Worm (Caenorhabditis elegans) whole organism, L3 larva: ENCODE data around the gene B0393.9.

Experiments
- R02D3.7 ChIP-seq: fragments of 150-350 bp; optimal IDR thresholded peaks from 2 replicates; lab custom pipeline; 2014; ENCODE audit warnings: missing biosample characterization, missing genetic modification characterization
- ceh-16 ChIP-seq: sonication (generic microtip); optimal IDR thresholded peaks from 2 replicates; lab custom pipeline; 2017; ENCODE audit warnings: missing biosample characterization, missing genetic modification characterization
- ceh-82 ChIP-seq: fragments of 150-350 bp; optimal IDR thresholded peaks from 2 replicates; lab custom pipeline; 2014; ENCODE audit warnings: missing biosample characterization, missing genetic modification characterization
- ceh-9 ChIP-seq: sonication (generic microtip); optimal IDR thresholded peaks from 2 replicates; lab custom pipeline; 2018; ENCODE audit warnings: missing biosample characterization, missing genetic modification characterization
- daf-12 ChIP-seq: fragments of 150-350 bp; optimal IDR thresholded peaks from 2 replicates; lab custom pipeline; 2014; ENCODE audit warnings: missing biosample characterization, missing genetic modification reagents, missing genetic modification characterization
- egl-5 ChIP-seq: fragments of 150-350 bp; optimal IDR thresholded peaks from 2 replicates; lab custom pipeline; 2017; ENCODE audit warnings: missing biosample characterization, missing genetic modification reagents, missing genetic modification characterization, inconsistent platforms
- elt-1 ChIP-seq: fragments of 150-350 bp; optimal IDR thresholded peaks from 2 replicates; lab custom pipeline; 2014; ENCODE audit warnings: missing biosample characterization, missing genetic modification characterization
- elt-2 ChIP-seq: sonication (generic microtip); optimal IDR thresholded peaks from 2 replicates; lab custom pipeline; 2016; ENCODE audit warnings: missing genetic modification reagents, mild to moderate bottlenecking, missing genetic modification characterization, missing compliant biosample characterization
- elt-3 ChIP-seq, 3 experiments: fragments of 150-350 bp in 1 of 3; sonication (generic microtip) in 2 of 3; optimal IDR thresholded peaks; 2 replicates in 2 of 3; 4 replicates in 1 of 3; lab custom pipeline; 2014 to 2017; ENCODE audit warnings: missing biosample characterization in 3 of 3, missing genetic modification characterization in 3 of 3
- eor-1 ChIP-seq, 2 experiments: fragments of 150-350 bp; optimal IDR thresholded peaks; 2 replicates each; lab custom pipeline; 2014 to 2018; ENCODE audit warnings: missing biosample characterization in 2 of 2, missing genetic modification characterization in 2 of 2
- fkh-10 ChIP-seq: sonication (generic microtip); optimal IDR thresholded peaks from 2 replicates; lab custom pipeline; 2017; ENCODE audit warnings: missing biosample characterization, missing genetic modification reagents, missing genetic modification characterization
- fkh-2 ChIP-seq: fragments of 150-350 bp; optimal IDR thresholded peaks from 2 replicates; lab custom pipeline; 2014; ENCODE audit warnings: missing biosample characterization, missing genetic modification reagents, missing genetic modification characterization
- fos-1 ChIP-seq: fragments of 150-350 bp; optimal IDR thresholded peaks from 2 replicates; lab custom pipeline; 2014; ENCODE audit warnings: missing biosample characterization, missing genetic modification characterization
- hmg-11 ChIP-seq: sonication (generic microtip); optimal IDR thresholded peaks from 2 replicates; lab custom pipeline; 2016; ENCODE audit warnings: missing genetic modification characterization, missing compliant biosample characterization
- jun-1 ChIP-seq: fragments of 150-350 bp; optimal IDR thresholded peaks from 2 replicates; lab custom pipeline; 2014; ENCODE audit warnings: missing biosample characterization, missing genetic modification reagents, missing genetic modification characterization
- lin-39 ChIP-seq: fragments of 150-350 bp; optimal IDR thresholded peaks from 2 replicates; lab custom pipeline; 2018; ENCODE audit warnings: missing biosample characterization, missing genetic modification reagents, missing genetic modification characterization
- lsy-12 ChIP-seq: sonication (generic microtip); optimal IDR thresholded peaks from 2 replicates; lab custom pipeline; 2016; ENCODE audit warnings: mild to moderate bottlenecking, missing genetic modification characterization, missing compliant biosample characterization
- mdl-1 ChIP-seq: fragments of 150-350 bp; optimal IDR thresholded peaks from 2 replicates; lab custom pipeline; 2014; ENCODE audit warnings: missing biosample characterization, missing genetic modification characterization
- mml-1 ChIP-seq: fragments of 150-350 bp; sonication (generic microtip); optimal IDR thresholded peaks from 3 replicates; lab custom pipeline; 2014; ENCODE audit warnings: missing biosample characterization, missing genetic modification characterization
- nhr-12 ChIP-seq: fragments of 150-350 bp; optimal IDR thresholded peaks from 2 replicates; lab custom pipeline; 2014; ENCODE audit warnings: missing biosample characterization, missing genetic modification characterization
- nhr-23 ChIP-seq: fragments of 150-350 bp; optimal IDR thresholded peaks from 2 replicates; lab custom pipeline; 2014; ENCODE audit warnings: missing biosample characterization, missing genetic modification reagents, missing genetic modification characterization
- nhr-237 ChIP-seq: fragments of 150-350 bp; optimal IDR thresholded peaks from 2 replicates; lab custom pipeline; 2014; ENCODE audit warnings: missing biosample characterization, missing genetic modification characterization
- nhr-25 ChIP-seq: sonication (generic microtip); optimal IDR thresholded peaks from 2 replicates; lab custom pipeline; 2017; ENCODE audit warnings: missing biosample characterization, missing genetic modification characterization
- nhr-28 ChIP-seq: fragments of 150-350 bp; optimal IDR thresholded peaks from 2 replicates; lab custom pipeline; 2014; ENCODE audit warnings: missing biosample characterization, missing genetic modification characterization
- nhr-43 ChIP-seq: sonication (generic microtip); optimal IDR thresholded peaks from 2 replicates; lab custom pipeline; 2016; ENCODE audit warnings: mild to moderate bottlenecking, missing genetic modification characterization, missing compliant biosample characterization; ENCODE audit not compliant: poor library complexity, severe bottlenecking
- nhr-76 ChIP-seq: fragments of 150-350 bp; sonication (generic microtip); optimal IDR thresholded peaks from 5 replicates; lab custom pipeline; 2014; ENCODE audit warnings: missing biosample characterization, missing genetic modification characterization
- nhr-77 ChIP-seq: fragments of 150-350 bp; optimal IDR thresholded peaks from 2 replicates; lab custom pipeline; 2014; ENCODE audit warnings: missing biosample characterization, missing genetic modification characterization
- pha-4 ChIP-seq: fragments of 150-350 bp; optimal IDR thresholded peaks from 2 replicates; lab custom pipeline; 2014; ENCODE audit warnings: missing biosample characterization, missing genetic modification reagents, missing genetic modification characterization
- pqm-1 ChIP-seq: fragments of 150-350 bp; optimal IDR thresholded peaks from 2 replicates; lab custom pipeline; 2017; ENCODE audit warnings: missing biosample characterization, missing genetic modification characterization, inconsistent platforms
- sea-2 ChIP-seq: fragments of 150-350 bp; sonication (generic microtip); optimal IDR thresholded peaks from 4 replicates; lab custom pipeline; 2014; ENCODE audit warnings: missing biosample characterization, missing genetic modification reagents, missing genetic modification characterization
- skn-1 ChIP-seq: fragments of 150-350 bp; optimal IDR thresholded peaks from 2 replicates; lab custom pipeline; 2014; ENCODE audit warnings: missing biosample characterization, missing genetic modification characterization
- snpc-4 ChIP-seq: fragments of 150-350 bp; optimal IDR thresholded peaks from 2 replicates; lab custom pipeline; 2014; ENCODE audit warnings: missing biosample characterization, missing genetic modification characterization
- tbx-2 ChIP-seq: sonication (generic microtip); optimal IDR thresholded peaks from 2 replicates; lab custom pipeline; 2016; ENCODE audit warnings: mild to moderate bottlenecking, missing genetic modification characterization, missing compliant biosample characterization
- unc-39 ChIP-seq: sonication (generic microtip); optimal IDR thresholded peaks from 4 replicates; lab custom pipeline; 2017; ENCODE audit warnings: missing biosample characterization, missing genetic modification characterization
- unc-62 ChIP-seq: fragments of 150-350 bp; sonication (generic microtip); optimal IDR thresholded peaks from 4 replicates; lab custom pipeline; 2014; ENCODE audit warnings: missing biosample characterization, missing genetic modification reagents, missing genetic modification characterization
- zag-1 ChIP-seq: fragments of 150-350 bp; optimal IDR thresholded peaks from 2 replicates; lab custom pipeline; 2014; ENCODE audit warnings: missing biosample characterization, missing genetic modification characterization
- ztf-11 ChIP-seq: fragments of 150-350 bp; optimal IDR thresholded peaks from 2 replicates; lab custom pipeline; 2014; ENCODE audit warnings: missing biosample characterization, missing genetic modification characterization
- ztf-4 ChIP-seq: fragments of 150-350 bp; optimal IDR thresholded peaks from 2 replicates; lab custom pipeline; 2014; ENCODE audit warnings: missing biosample characterization, missing genetic modification characterization

Gene B0393.9

ce11 chrIII:4817240-4817639, 37.3 kb upstream of the B0393.9 start, which contains the start of gene F26A1.4:
Gene F26A1.4, plus strand, starts transcription at chrIII:4817540.
- no peak for TF ChIP-seq pqm-1
- no peak for TF ChIP-seq jun-1 (tag; lab: Kevin White, UChicago)
- no peak for TF ChIP-seq nhr-23 (tag; lab: Kevin White, UChicago)
- TF ChIP-seq ceh-16 (tag; lab: Kevin White, UChicago) = no peak
- no peak for TF ChIP-seq ceh-9 (tag; lab: Kevin White, UChicago)
- no peak for TF ChIP-seq nhr-43
- TF ChIP-seq unc-39 (tag; lab: Kevin White, UChicago) = no peak
- no peak for TF ChIP-seq mdl-1
- no peak for TF ChIP-seq lin-39
- no peak for TF ChIP-seq fos-1 (tag; lab: Kevin White, UChicago)
- TF ChIP-seq nhr-28 (tag; lab: Kevin White, UChicago) = no peak
- no peak for TF ChIP-seq ztf-11 (tag; lab: Kevin White, UChicago)
- TF ChIP-seq, all 47 proteins: peak for 0

ce11 chrIII:4814730-4815129, 34.8 kb upstream of the B0393.9 start, which contains the start of gene arl-6:
Gene arl-6, minus strand, starts transcription at chrIII:4814830.
- TF ChIP-seq nhr-28 (tag; lab: Kevin White, UChicago) (no peak), nhr-77 (tag; lab: Kevin White, UChicago) (no peak), elt-3 (tag; optimal IDR thresholded peaks at IDR 0.05; lab: Kevin White, UChicago) (no peak), mdl-1 (no peak), nhr-43 (no peak), unc-39 (tag; lab: Kevin White, UChicago) (no peak), hmg-11 (tag; lab: Kevin White, UChicago) (no peak), fkh-10 (GFP tag; lab: Kevin White, UChicago) (no peak), sea-2 (no peak), daf-12 (tag; lab: Kevin White, UChicago) (no peak), pha-4 (tag; lab: Kevin White, UChicago) (no peak)
- TF ChIP-seq, all 47 proteins: peak for 0

DNA sequence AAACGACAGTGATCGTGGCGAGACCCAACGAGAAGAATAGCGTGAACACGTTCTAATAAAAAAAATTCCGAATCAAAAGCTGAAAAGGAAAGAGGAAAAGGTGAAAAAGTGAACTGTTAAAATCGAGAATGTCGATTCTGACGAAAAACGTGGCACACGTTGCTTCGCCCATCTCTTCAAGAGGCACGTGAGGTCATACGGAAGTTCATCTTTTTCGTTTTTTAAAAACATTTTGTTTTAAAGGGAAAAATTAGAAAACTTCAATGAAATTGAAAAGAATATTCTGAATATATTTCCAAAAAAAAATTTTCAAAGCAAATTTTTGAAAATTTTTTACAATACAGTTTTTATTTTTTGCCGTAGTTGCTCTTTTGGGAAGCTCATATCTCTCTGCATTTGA, 31.2 kb upstream of the B0393.9 start, which contains the start of gene C38D4.7:
Gene C38D4.7 (minus strand): TSS at position 101 of the 400 bp plus-strand sequence.
- TF ChIP-seq lsy-12 (no peak), egl-5 (tag; lab: Kevin White, UChicago) (no peak), eor-1 (tag; optimal IDR thresholded peaks at IDR 0.05; lab: Kevin White, UChicago) (no peak), snpc-4 (tag; lab: Kevin White, UChicago) (no peak), elt-3 (tag; optimal IDR thresholded peaks at IDR 0.05; lab: Kevin White, UChicago) (no peak), nhr-25 (tag; lab: Kevin White, UChicago) (no peak), tbx-2 (tag; lab: Kevin White, UChicago) (no peak), R02D3.7 (tag; lab: Kevin White, UChicago) (no peak), nhr-12 (tag; lab: Kevin White, UChicago) (no peak), lin-39 (no peak), mml-1 (tag; lab: Kevin White, UChicago) (no peak), hmg-11 (tag; lab: Kevin White, UChicago) (no peak), nhr-76 (tag; lab: Kevin White, UChicago) (no peak), nhr-237 (tag; lab: Kevin White, UChicago) (no peak), fkh-2 (tag; lab: Kevin White, UChicago) (no peak), daf-12 (tag; lab: Kevin White, UChicago) (no peak)

DNA sequence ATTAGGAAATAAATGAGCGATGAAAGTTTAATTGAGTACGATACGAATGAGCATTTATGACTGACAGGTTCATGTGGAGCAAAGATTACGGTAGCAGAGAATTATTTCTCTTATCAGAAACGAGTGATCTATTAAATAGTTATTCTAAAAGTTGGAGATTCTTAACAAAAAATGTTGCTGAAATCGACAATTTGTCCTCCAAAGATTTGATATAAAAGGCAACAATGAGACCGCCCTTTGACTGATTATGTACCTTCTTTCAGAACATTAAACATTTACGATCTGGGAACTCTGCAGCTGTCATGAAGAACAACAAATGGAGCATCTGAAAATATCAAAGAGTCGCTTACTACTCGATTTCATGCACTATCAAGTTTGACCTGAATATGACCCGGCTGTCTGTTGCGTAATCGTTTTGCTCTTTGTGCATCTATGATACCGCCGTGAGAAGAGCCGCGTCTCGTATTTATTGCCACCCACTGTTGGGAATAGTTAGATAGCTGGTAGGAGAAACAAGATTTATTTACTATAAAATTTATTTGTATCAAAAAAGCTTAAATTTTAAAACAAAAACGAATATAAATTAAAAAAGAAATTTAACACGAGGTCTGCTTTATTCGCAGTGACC, 29.7 kb upstream of the B0393.9 start, which contains the start of gene pal-1:
Gene pal-1 (minus strand): TSS at position 51 of the 628 bp plus-strand sequence.
- TF ChIP-seq pha-4 (tag; lab: Kevin White, UChicago) = no peak
- no peak for TF ChIP-seq sea-2
- TF ChIP-seq daf-12 (tag; lab: Kevin White, UChicago) = no peak
- no peak for TF ChIP-seq ztf-11 (tag; lab: Kevin White, UChicago)
- TF ChIP-seq ceh-82 (tag; lab: Kevin White, UChicago) = no peak
- TF ChIP-seq nhr-23 (tag; lab: Kevin White, UChicago) = no peak
- no peak for TF ChIP-seq elt-1 (tag; lab: Kevin White, UChicago)
- no peak for TF ChIP-seq hmg-11 (tag; lab: Kevin White, UChicago)
- TF ChIP-seq nhr-28 (tag; lab: Kevin White, UChicago) = no peak
- TF ChIP-seq fkh-2 (tag; lab: Kevin White, UChicago) = no peak
- no peak for TF ChIP-seq eor-1 (tag; optimal IDR thresholded peaks at IDR 0.05; lab: Kevin White, UChicago)
- TF ChIP-seq snpc-4 (tag; lab: Kevin White, UChicago) = no peak
- no peak for TF ChIP-seq unc-62 (GFP tag; lab: Kevin White, UChicago)
- TF ChIP-seq elt-2 (tag; lab: Kevin White, UChicago) = no peak
- no peak for TF ChIP-seq nhr-76 (tag; lab: Kevin White, UChicago)
- no peak for TF ChIP-seq tbx-2 (tag; lab: Kevin White, UChicago)
- TF ChIP-seq ztf-4 = no peak
- TF ChIP-seq egl-5 (tag; lab: Kevin White, UChicago) = no peak
- no peak for TF ChIP-seq skn-1 (tag; lab: Kevin White, UChicago)
- TF ChIP-seq zag-1 (tag; lab: Kevin White, UChicago) = no peak
